Worm (Caenorhabditis elegans): ENCODE data around the gene coa-4.

DNA sequence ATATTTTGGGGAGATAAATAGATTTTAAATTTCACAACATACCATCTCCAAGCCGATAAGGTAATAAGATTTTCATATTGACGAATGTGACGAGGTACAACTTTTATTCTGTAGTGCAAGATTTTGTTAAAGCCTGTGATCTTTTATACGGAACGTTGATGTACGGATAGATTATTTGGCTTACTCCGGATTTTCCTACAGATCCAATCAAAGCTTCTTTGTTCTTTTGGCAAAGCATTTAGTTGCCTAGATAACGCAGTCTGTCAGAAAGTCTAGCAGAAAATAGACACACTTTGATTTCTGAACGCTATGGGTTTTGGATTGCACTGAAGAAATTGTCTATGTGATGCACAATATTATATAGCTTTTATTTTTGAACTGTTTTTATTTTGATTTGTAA is 36.3 kb downstream of the coa-4 start, which contains the start of gene F49C12.2:
- TF ChIP-seq ama-1 (optimal IDR thresholded peaks at IDR 0.05), result no peak
- TF ChIP-seq nhr-76 (tag; optimal IDR thresholded peaks at IDR 0.05), result no peak
- no peak for TF ChIP-seq egl-27 (tag; optimal IDR thresholded peaks at IDR 0.05)
- TF ChIP-seq mdl-1 (tag; optimal IDR thresholded peaks at IDR 0.05), result no peak
- no peak for TF ChIP-seq zfp-2 (tag; optimal IDR thresholded peaks at IDR 0.05)
- TF ChIP-seq lin-15B (tag; optimal IDR thresholded peaks at IDR 0.05), result no peak
- TF ChIP-seq lsy-2 (tag; optimal IDR thresholded peaks at IDR 0.05), result no peak
- no peak for TF ChIP-seq mes-2 (tag; optimal IDR thresholded peaks at IDR 0.05; ENCODE audit: poor library complexity, severe bottlenecking)

Measured in whole organism, L4 larva.